Worm (Caenorhabditis elegans) whole organism, L4 larva: ENCODE results near the gene fbxa-150.
A peak's percentile ranks its signal among the peaks of the same experiment; 100 is the strongest.

Experiments
- D1046.2 ChIP-seq: fragments of 200-800 bp; sonication (Bioruptor generic); IDR thresholded peaks from 2 replicates; pipeline ENCODE4 v1.3.6; 2022; ENCODE audit warnings: missing genetic modification characterization, missing compliant biosample characterization
- F44E2.7 ChIP-seq: fragments of 200-800 bp; sonication (Bioruptor generic); IDR thresholded peaks from 2 replicates; pipeline ENCODE4 v2.1.2; 2022; ENCODE audit warnings: missing genetic modification characterization, missing compliant biosample characterization
- F49E8.2 ChIP-seq: sonication (generic microtip); optimal IDR thresholded peaks from 2 replicates; lab custom pipeline; 2016; ENCODE audit warnings: missing compliant biosample characterization, mild to moderate bottlenecking, missing genetic modification characterization, borderline replicate concordance
- T20F7.1 ChIP-seq: fragments of 200-800 bp; sonication (Bioruptor generic); optimal IDR thresholded peaks from 2 replicates; lab custom pipeline; 2018; ENCODE audit warnings: mild to moderate bottlenecking, missing genetic modification characterization, missing compliant biosample characterization
- T26A8.4 ChIP-seq: fragments of 200-800 bp; sonication (Bioruptor generic); IDR thresholded peaks from 2 replicates; pipeline ENCODE4 v1.3.6; 2022; ENCODE audit warnings: missing genetic modification characterization, missing compliant biosample characterization
- Y48G9A.11 ChIP-seq: fragments of 200-800 bp; sonication (Bioruptor generic); IDR thresholded peaks from 2 replicates; pipeline ENCODE4 v1.3.6; 2022; ENCODE audit warnings: missing genetic modification reagents, missing genetic modification characterization, missing compliant biosample characterization
- Y75B8A.6 ChIP-seq: fragments of 200-800 bp; sonication (Bioruptor generic); IDR thresholded peaks from 2 replicates; pipeline ENCODE4 v1.3.6; 2022; ENCODE audit warnings: missing genetic modification reagents, missing genetic modification characterization, missing compliant biosample characterization
- aha-1 ChIP-seq: fragments of 150-350 bp; peaks from one replicate; lab custom pipeline; 2014; ENCODE audit warnings: missing biosample characterization, missing genetic modification characterization
- aly-2 ChIP-seq: sonication (generic microtip); optimal IDR thresholded peaks from 2 replicates; lab custom pipeline; 2018; ENCODE audit warnings: missing biosample characterization, missing genetic modification characterization
- arid-1 ChIP-seq: fragments of 200-800 bp; sonication (Bioruptor generic); conservative IDR thresholded peaks from 2 replicates; pipeline ENCODE4 v1.3.6; 2022; ENCODE audit warnings: missing genetic modification reagents, missing genetic modification characterization, missing compliant biosample characterization
- ceh-20 ChIP-seq: fragments of 200-800 bp; sonication (Bioruptor generic); IDR thresholded peaks from 2 replicates; pipeline ENCODE4 v1.3.6; 2022; ENCODE audit warnings: missing genetic modification reagents, missing genetic modification characterization, missing compliant biosample characterization
- daf-16 ChIP-seq, 3 experiments: sonication (generic microtip); optimal IDR thresholded peaks; 2 replicates each; lab custom pipeline; 2016 to 2017; ENCODE audit warnings: missing genetic modification characterization in 3 of 3, missing genetic modification reagents in 3 of 3, mild to moderate bottlenecking in 2 of 3, missing compliant biosample characterization in 2 of 3, missing biosample characterization in 1 of 3, moderate library complexity in 1 of 3
- dmd-6 ChIP-seq: fragments of 200-800 bp; sonication (Bioruptor generic); IDR thresholded peaks from 2 replicates; pipeline ENCODE4 v1.3.6; 2022; ENCODE audit warnings: missing genetic modification reagents, missing genetic modification characterization, missing compliant biosample characterization
- dmd-8 ChIP-seq: fragments of 200-800 bp; sonication (Bioruptor generic); IDR thresholded peaks from 2 replicates; pipeline ENCODE4 v1.3.6; 2022; ENCODE audit warnings: missing genetic modification characterization, missing compliant biosample characterization
- dpl-1 ChIP-seq: fragments of 150-350 bp; optimal IDR thresholded peaks from 2 replicates; lab custom pipeline; 2014; ENCODE audit warnings: missing biosample characterization, missing genetic modification reagents, missing genetic modification characterization
- duxl-1 ChIP-seq: sonication (generic microtip); optimal IDR thresholded peaks from 2 replicates; lab custom pipeline; 2016; ENCODE audit warnings: mild to moderate bottlenecking, missing genetic modification characterization, moderate library complexity, missing compliant biosample characterization; ENCODE audit not compliant: poor library complexity
- dve-1 ChIP-seq: sonication (generic microtip); optimal IDR thresholded peaks from 2 replicates; lab custom pipeline; 2017; ENCODE audit warnings: antibody characterized with exemption, mild to moderate bottlenecking, missing genetic modification characterization, missing compliant biosample characterization; ENCODE audit not compliant: insufficient read depth
- fkh-10 ChIP-seq: fragments of 150-350 bp; optimal IDR thresholded peaks from 2 replicates; lab custom pipeline; 2014; ENCODE audit warnings: missing biosample characterization, missing genetic modification reagents, missing genetic modification characterization
- gei-8 ChIP-seq: fragments of 200-800 bp; sonication (Bioruptor generic); optimal IDR thresholded peaks from 2 replicates; lab custom pipeline; 2018; ENCODE audit warnings: mild to moderate bottlenecking, missing genetic modification characterization, missing compliant biosample characterization
- hif-1 ChIP-seq, 2 experiments: sonication (generic microtip); optimal IDR thresholded peaks; 2 replicates each; lab custom pipeline; 2016 to 2017; ENCODE audit warnings: missing compliant biosample characterization in 2 of 2, missing genetic modification characterization in 2 of 2, missing genetic modification reagents in 2 of 2, missing genotype in 2 of 2, mild to moderate bottlenecking in 1 of 2
- hlh-11 ChIP-seq: fragments of 200-800 bp; sonication (Bioruptor generic); optimal IDR thresholded peaks from 2 replicates; lab custom pipeline; 2018; ENCODE audit warnings: mild to moderate bottlenecking, missing genetic modification characterization, missing compliant biosample characterization
- hlh-30 ChIP-seq: sonication (generic microtip); optimal IDR thresholded peaks from 2 replicates; lab custom pipeline; 2017; ENCODE audit warnings: antibody characterized with exemption, mild to moderate bottlenecking, missing genetic modification characterization, missing compliant biosample characterization; ENCODE audit not compliant: insufficient read depth
- lin-38 ChIP-seq: fragments of 200-800 bp; sonication (Bioruptor generic); IDR thresholded peaks from 2 replicates; pipeline ENCODE4 v1.3.6; 2022; ENCODE audit warnings: missing genetic modification reagents, missing genetic modification characterization, missing compliant biosample characterization
- lir-3 ChIP-seq: sonication (generic microtip); optimal IDR thresholded peaks from 2 replicates; lab custom pipeline; 2016; ENCODE audit warnings: mild to moderate bottlenecking, missing genetic modification characterization, missing compliant biosample characterization
- lsy-2 ChIP-seq, 2 experiments: fragments of 150-350 bp in 1 of 2; sonication (generic microtip) in 1 of 2; optimal IDR thresholded peaks; 2 replicates each; lab custom pipeline; 2014 to 2017; ENCODE audit warnings: missing biosample characterization in 2 of 2, missing genetic modification characterization in 2 of 2
- madf-9 ChIP-seq: fragments of 200-800 bp; sonication (Bioruptor generic); conservative IDR thresholded peaks from 2 replicates; pipeline ENCODE4 v1.3.6; 2022; ENCODE audit warnings: missing genetic modification reagents, missing genetic modification characterization, missing compliant biosample characterization
- mdl-1 ChIP-seq, 2 experiments: fragments of 150-350 bp in 1 of 2; sonication (generic microtip) in 1 of 2; optimal IDR thresholded peaks; 2 replicates each; lab custom pipeline; 2014 to 2017; ENCODE audit warnings: missing biosample characterization in 2 of 2, missing genetic modification characterization in 2 of 2
- mdt-29 ChIP-seq: fragments of 200-800 bp; sonication (Bioruptor generic); IDR thresholded peaks from 2 replicates; pipeline ENCODE4 v1.3.6; 2022; ENCODE audit warnings: missing genetic modification reagents, missing genetic modification characterization, missing compliant biosample characterization
- mep-1 ChIP-seq: fragments of 150-350 bp; sonication (generic microtip); optimal IDR thresholded peaks from 3 replicates; lab custom pipeline; 2014; ENCODE audit warnings: missing biosample characterization, missing genetic modification characterization
- mes-2 ChIP-seq: sonication (generic microtip); optimal IDR thresholded peaks from 2 replicates; lab custom pipeline; 2016; ENCODE audit warnings: missing genotype, mild to moderate bottlenecking, missing genetic modification characterization, missing compliant biosample characterization; ENCODE audit not compliant: poor library complexity, severe bottlenecking
- mxl-2 ChIP-seq: fragments of 200-800 bp; sonication (Bioruptor generic); conservative IDR thresholded peaks from 2 replicates; pipeline ENCODE4 v1.3.6; 2022; ENCODE audit warnings: missing genetic modification reagents, missing genetic modification characterization, missing compliant biosample characterization
- mxl-3 ChIP-seq: fragments of 200-800 bp; sonication (Bioruptor generic); optimal IDR thresholded peaks from 2 replicates; lab custom pipeline; 2018; ENCODE audit warnings: mild to moderate bottlenecking, missing genetic modification characterization, missing compliant biosample characterization
- nhr-102 ChIP-seq: sonication (generic microtip); optimal IDR thresholded peaks from 2 replicates; lab custom pipeline; 2016; ENCODE audit warnings: mild to moderate bottlenecking, missing genetic modification characterization, moderate library complexity, missing compliant biosample characterization
- nhr-48 ChIP-seq: sonication (generic microtip); optimal IDR thresholded peaks from 2 replicates; lab custom pipeline; 2016; ENCODE audit warnings: mild to moderate bottlenecking, missing genetic modification characterization, missing compliant biosample characterization
- saeg-2 ChIP-seq: fragments of 200-800 bp; sonication (Bioruptor generic); IDR thresholded peaks from 2 replicates; pipeline ENCODE4 v1.3.6; 2022; ENCODE audit warnings: missing genetic modification reagents, missing genetic modification characterization, missing compliant biosample characterization
- skn-1 ChIP-seq: fragments of 150-350 bp; optimal IDR thresholded peaks from 2 replicates; lab custom pipeline; 2014; ENCODE audit warnings: missing biosample characterization, missing genetic modification characterization
- spr-3 ChIP-seq: fragments of 200-800 bp; sonication (Bioruptor generic); optimal IDR thresholded peaks from 2 replicates; lab custom pipeline; 2018; ENCODE audit warnings: mild to moderate bottlenecking, missing genetic modification characterization, missing compliant biosample characterization
- tra-1 ChIP-seq: fragments of 200-800 bp; sonication (Bioruptor generic); IDR thresholded peaks from 2 replicates; pipeline ENCODE4 v1.3.6; 2022; ENCODE audit warnings: missing genetic modification reagents, missing genetic modification characterization, missing compliant biosample characterization
- unc-62 ChIP-seq, 3 experiments: fragments of 150-350 bp in 1 of 3; sonication (generic microtip); optimal IDR thresholded peaks in 2 of 3; peaks in 1 of 3; 1 replicate in 1 of 3; 2 replicates in 2 of 3; lab custom pipeline; 2014 to 2017; ENCODE audit warnings: missing biosample characterization in 3 of 3, missing genetic modification characterization in 3 of 3, missing genetic modification reagents in 3 of 3, missing genotype in 1 of 3
- zfp-2 ChIP-seq: sonication (generic microtip); optimal IDR thresholded peaks from 2 replicates; lab custom pipeline; 2016; ENCODE audit warnings: mild to moderate bottlenecking, missing genetic modification characterization, missing compliant biosample characterization
- zfp-3 ChIP-seq: fragments of 200-800 bp; sonication (Bioruptor generic); conservative IDR thresholded peaks from 2 replicates; pipeline ENCODE4 v1.3.6; 2022; ENCODE audit warnings: missing genetic modification reagents, missing genetic modification characterization, missing compliant biosample characterization

fbxa-150 gene

ce11 chrV:20493271-20494231 is 28.8 kb upstream of the fbxa-150 start, which contains the start of gene B0250.5:
B0250.5 (plus strand) TSS chrV:20493924.
- TF ChIP-seq dmd-6 (GFP tag; lab: Robert Waterston, UW) = peak; percentile 34; the same call in 1 of the 2 replicates
- TF ChIP-seq mdl-1 (tag; optimal IDR thresholded peaks at IDR 0.05; lab: Kevin White, UChicago) = peak in 1 of 2 experiments; percentile 36
- TF ChIP-seq lsy-2 (tag; optimal IDR thresholded peaks at IDR 0.05; lab: Kevin White, UChicago) = peak in 1 of 2 experiments; percentile 54
- TF ChIP-seq F44E2.7 = 0 out of 2 replicates have a peak, but pooled peaks have one; percentile 65
- TF ChIP-seq duxl-1 (tag; lab: Kevin White, UChicago) = peak; percentile 3
- TF ChIP-seq mep-1 (tag; lab: Kevin White, UChicago) = peak; percentile 17
- TF ChIP-seq mxl-3 (GFP tag; lab: Kevin White, UChicago) = no peak
- peak in 1 of 2 experiments; percentile 35 for TF ChIP-seq hif-1 (tag; optimal IDR thresholded peaks at IDR 0.05; lab: Kevin White, UChicago)
- TF ChIP-seq lin-38 (GFP tag; lab: Robert Waterston, UW) = peak; percentile 21; the same call in 1 of the 2 replicates
- no peak for TF ChIP-seq ceh-20 (GFP tag; lab: Robert Waterston, UW)
- TF ChIP-seq hlh-30 (tag; lab: Kevin White, UChicago) = peak; percentile 35
- peak; percentile 45 for TF ChIP-seq dve-1 (tag; lab: Kevin White, UChicago)
- TF ChIP-seq aly-2 (tag; lab: Kevin White, UChicago) = no peak
- peak; percentile 65 for TF ChIP-seq dpl-1

- TF ChIP-seq mdt-29 (GFP tag; lab: Robert Waterston, UW) (peak; percentile 50; the same call in 1 of the 2 replicates), saeg-2 (GFP tag; lab: Robert Waterston, UW) (0 out of 2 replicates have a peak, but pooled peaks have one; percentile 49), zfp-3 (GFP tag; lab: Robert Waterston, UW) (peak; percentile 94), T20F7.1 (peak; percentile 40), F44E2.7 (peak; percentile 57; the same call in 1 of the 2 replicates), lin-38 (GFP tag; lab: Robert Waterston, UW) (peak; percentile 55), zfp-2 (no peak), mes-2 (tag; lab: Kevin White, UChicago) (no peak), Y48G9A.11 (peak; percentile 68), madf-9 (GFP tag; lab: Robert Waterston, UW) (0 out of 2 replicates have a peak, but pooled peaks have one; percentile 9), D1046.2 (GFP tag; lab: Robert Waterston, UW) (0 out of 2 replicates have a peak, but pooled peaks have one; percentile 10), ceh-20 (GFP tag; lab: Robert Waterston, UW) (0 out of 2 replicates have a peak, but pooled peaks have one; percentile 45), dmd-8 (GFP tag; lab: Robert Waterston, UW) (0 out of 2 replicates have a peak, but pooled peaks have one; percentile 34), nhr-102 (tag; lab: Kevin White, UChicago) (peak; percentile 50), nhr-48 (tag; lab: Kevin White, UChicago) (peak; percentile 16), lsy-2 (tag; optimal IDR thresholded peaks at IDR 0.05; lab: Kevin White, UChicago) (no peak), tra-1 (GFP tag; lab: Robert Waterston, UW) (peak; percentile 25; the same call in 1 of the 2 replicates), spr-3 (GFP tag; lab: Kevin White, UChicago) (no peak), mxl-2 (0 out of 2 replicates have a peak, but pooled peaks have one; percentile 19), F49E8.2 (tag; lab: Kevin White, UChicago) (peak; percentile 0), aha-1 (tag; lab: Kevin White, UChicago) (peak; percentile 19), hlh-11 (tag; lab: Kevin White, UChicago) (peak; percentile 28), dmd-6 (GFP tag; lab: Robert Waterston, UW) (peak; percentile 47; the same call in 1 of the 2 replicates), lir-3 (no peak), Y75B8A.6 (GFP tag; lab: Robert Waterston, UW) (peak; percentile 30; the same call in 1 of the 2 replicates), T26A8.4 (GFP tag; lab: Robert Waterston, UW) (0 out of 2 replicates have a peak, but pooled peaks have one; percentile 23), dve-1 (tag; lab: Kevin White, UChicago) (peak; percentile 26), skn-1 (tag; lab: Kevin White, UChicago) (no peak), unc-62 (GFP tag; optimal IDR thresholded peaks at IDR 0.05 in 1 of 2; lab: Kevin White, UChicago) (peak in 1 of 2 experiments; percentile 32), unc-62 (tag; optimal IDR thresholded peaks at IDR 0.05; lab: Kevin White, UChicago) (no peak), daf-16 (GFP tag; optimal IDR thresholded peaks at IDR 0.05; lab: Kevin White, UChicago) (peak in 1 of 2 experiments; percentile 23), daf-16 (tag; optimal IDR thresholded peaks at IDR 0.05; lab: Kevin White, UChicago) (peak; percentile 18), gei-8 (peak; percentile 70), arid-1 (GFP tag; lab: Robert Waterston, UW) (peak; percentile 41; the same call in 1 of the 2 replicates), fkh-10 (GFP tag; lab: Kevin White, UChicago) (no peak)
Observed at ce11 chrV:20497537-20497936, 24.9 kb upstream of the fbxa-150 start.
